Worm (Caenorhabditis elegans) whole organism, early embryonic: Measurements from ENCODE around the gene nlp-28.

Experiments
- B0310.2 ChIP-seq: sonication (generic microtip); optimal IDR thresholded peaks from 2 replicates; lab custom pipeline; 2016; ENCODE audit warnings: mild to moderate bottlenecking, missing genetic modification characterization, missing compliant biosample characterization
- F13C5.2 ChIP-seq: sonication (generic microtip); optimal IDR thresholded peaks from 2 replicates; lab custom pipeline; 2017; ENCODE audit warnings: mild to moderate bottlenecking, missing genetic modification characterization, inconsistent platforms, missing compliant biosample characterization
- aly-1 ChIP-seq: sonication (generic microtip); optimal IDR thresholded peaks from 2 replicates; lab custom pipeline; 2016; ENCODE audit warnings: missing genetic modification characterization, missing compliant biosample characterization
- ama-1 ChIP-seq: fragments of 150-350 bp; optimal IDR thresholded peaks from 2 replicates; lab custom pipeline; 2014
- ceh-13 ChIP-seq: fragments of 200-800 bp; sonication (Bioruptor generic); optimal IDR thresholded peaks from 2 replicates; lab custom pipeline; 2018; ENCODE audit warnings: mild to moderate bottlenecking, missing genetic modification characterization, missing compliant biosample characterization
- ceh-36 ChIP-seq: sonication (generic microtip); optimal IDR thresholded peaks from 2 replicates; lab custom pipeline; 2016; ENCODE audit warnings: missing genetic modification characterization, inconsistent platforms, missing compliant biosample characterization
- ets-7 ChIP-seq: sonication (generic microtip); optimal IDR thresholded peaks from 2 replicates; lab custom pipeline; 2016; ENCODE audit warnings: missing genotype, missing genetic modification characterization, missing compliant biosample characterization
- flt-1 ChIP-seq: fragments of 200-800 bp; sonication (Bioruptor generic); IDR thresholded peaks from 2 replicates; pipeline ENCODE4 v1.3.6; 2022; ENCODE audit warnings: missing genetic modification characterization, missing compliant biosample characterization
- hmbx-1 ChIP-seq: sonication (generic microtip); optimal IDR thresholded peaks from 2 replicates; lab custom pipeline; 2016; ENCODE audit warnings: mild to moderate bottlenecking, missing genetic modification characterization, missing compliant biosample characterization
- hmg-4 ChIP-seq: fragments of 200-800 bp; sonication (Bioruptor generic); optimal IDR thresholded peaks from 2 replicates; lab custom pipeline; 2018; ENCODE audit warnings: mild to moderate bottlenecking, missing genetic modification characterization, missing compliant biosample characterization
- hnd-1 ChIP-seq: sonication (generic microtip); optimal IDR thresholded peaks from 2 replicates; lab custom pipeline; 2016; ENCODE audit warnings: missing genetic modification characterization, missing compliant biosample characterization
- pes-1 ChIP-seq: fragments of 200-800 bp; sonication (Bioruptor generic); IDR thresholded peaks from 2 replicates; pipeline ENCODE4 v1.3.6; 2022; ENCODE audit warnings: missing genetic modification reagents, missing genetic modification characterization, missing compliant biosample characterization
- scrt-1 ChIP-seq: fragments of 200-800 bp; sonication (Bioruptor generic); IDR thresholded peaks from 2 replicates; pipeline ENCODE4 v1.3.6; 2022; ENCODE audit warnings: missing genetic modification characterization, missing compliant biosample characterization
- sea-1 ChIP-seq: fragments of 200-800 bp; sonication (Bioruptor generic); conservative IDR thresholded peaks from 2 replicates; pipeline ENCODE4 v1.3.6; 2022; ENCODE audit warnings: missing genetic modification characterization, missing compliant biosample characterization
- tbx-11 ChIP-seq: fragments of 200-800 bp; sonication (Bioruptor generic); IDR thresholded peaks from 2 replicates; pipeline ENCODE4 v1.3.6; 2022; ENCODE audit warnings: missing genetic modification characterization, missing compliant biosample characterization
- tbx-37 ChIP-seq: fragments of 200-800 bp; sonication (Bioruptor generic); conservative IDR thresholded peaks from 2 replicates; pipeline ENCODE4 v1.3.6; 2022; ENCODE audit warnings: missing genetic modification reagents, missing genetic modification characterization, missing compliant biosample characterization
- tra-4 ChIP-seq: sonication (generic microtip); optimal IDR thresholded peaks from 2 replicates; lab custom pipeline; 2017; ENCODE audit warnings: missing genetic modification characterization, missing compliant biosample characterization

Gene nlp-28

DNA sequence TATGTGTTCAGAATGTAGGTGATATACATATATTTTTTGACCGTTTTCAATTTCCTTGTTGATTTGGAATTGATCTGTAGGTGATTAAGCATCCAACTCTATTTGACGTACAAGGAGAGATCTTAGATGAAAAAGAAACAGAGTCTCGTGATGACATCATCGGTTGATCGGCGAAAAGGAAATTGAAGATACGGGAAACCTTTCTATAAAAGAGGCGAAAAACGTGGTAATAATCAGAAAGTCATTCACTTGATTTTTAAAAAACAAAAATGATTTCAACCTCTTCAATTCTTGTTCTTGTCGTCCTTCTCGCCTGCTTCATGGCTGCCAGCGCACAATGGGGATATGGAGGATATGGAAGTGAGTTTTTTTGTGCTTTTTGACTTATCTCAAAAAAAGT is 3.5 kb upstream of the nlp-28 start, which contains the start of gene nlp-29:
Gene nlp-29, plus strand, starts transcription at position 248 of the 400 bp plus-strand sequence.
- TF ChIP-seq tbx-11 = no peak
- no peak for TF ChIP-seq tra-4
- TF ChIP-seq flt-1 = no peak
- TF ChIP-seq hnd-1 (tag; lab: Kevin White, UChicago) = no peak
- TF ChIP-seq hmbx-1 = no peak
- no peak for TF ChIP-seq F13C5.2 (tag; lab: Kevin White, UChicago)
- TF ChIP-seq ama-1 (lab: Kevin White, UChicago) = no peak
- no peak for TF ChIP-seq ceh-36
- no peak for TF ChIP-seq sea-1
- no peak for TF ChIP-seq pes-1
- no peak for TF ChIP-seq hmg-4 (GFP tag; lab: Kevin White, UChicago)
- no peak for TF ChIP-seq ets-7 (tag; lab: Kevin White, UChicago)
- no peak for TF ChIP-seq ceh-13 (GFP tag; lab: Kevin White, UChicago)
- no peak for TF ChIP-seq B0310.2 (tag; lab: Kevin White, UChicago)

DNA sequence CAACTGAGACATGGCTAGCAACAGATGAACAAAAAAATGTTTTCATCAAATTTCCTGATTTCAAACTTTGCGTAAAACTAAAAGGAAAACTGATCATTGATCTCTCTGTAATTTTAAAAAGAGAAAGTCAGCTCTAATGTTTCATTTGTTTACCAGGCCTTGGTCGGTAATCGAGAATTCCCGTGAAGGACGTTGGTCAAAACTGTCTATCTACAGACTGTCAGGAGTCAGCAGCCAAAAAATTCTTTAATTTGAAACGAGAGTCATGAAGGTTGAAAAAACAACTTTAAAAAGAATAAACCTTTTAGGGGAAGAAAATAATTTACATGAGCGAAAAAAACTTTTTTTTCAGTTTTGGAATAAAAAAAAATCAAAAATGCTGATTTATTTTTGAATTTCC is 2.6 kb upstream of the nlp-28 start:
- no peak for TF ChIP-seq hmg-4 (GFP tag; lab: Kevin White, UChicago)
- no peak for TF ChIP-seq hmbx-1
- no peak for TF ChIP-seq sea-1
- no peak for TF ChIP-seq ceh-13 (GFP tag; lab: Kevin White, UChicago)
- TF ChIP-seq hnd-1 (tag; lab: Kevin White, UChicago) = no peak
- TF ChIP-seq B0310.2 (tag; lab: Kevin White, UChicago) = no peak
- TF ChIP-seq F13C5.2 (tag; lab: Kevin White, UChicago) = no peak

DNA sequence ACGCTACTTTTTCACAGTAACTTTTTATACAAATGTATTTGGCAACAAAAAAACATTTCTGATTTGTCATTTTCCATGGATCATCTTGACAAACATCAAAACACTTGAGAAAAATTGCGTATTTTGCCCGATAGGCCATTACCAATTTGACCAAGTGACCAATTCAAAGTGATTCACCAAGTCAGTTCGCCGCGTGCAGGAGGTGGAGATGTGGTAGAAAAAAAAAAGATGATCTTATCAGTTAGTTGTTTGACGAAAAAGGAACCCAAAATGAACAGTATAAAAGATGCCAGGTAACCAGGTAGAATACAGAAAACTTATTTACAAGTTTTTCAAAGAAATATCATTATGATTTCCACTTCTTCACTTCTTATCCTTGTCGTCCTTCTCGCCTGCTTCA is 1.4 kb downstream of the nlp-28 start, which contains the start of gene nlp-27:
Gene nlp-27, plus strand, starts transcription at position 309 of the 400 bp plus-strand sequence.
- TF ChIP-seq tra-4 = no peak
- no peak for TF ChIP-seq ets-7 (tag; lab: Kevin White, UChicago)

DNA sequence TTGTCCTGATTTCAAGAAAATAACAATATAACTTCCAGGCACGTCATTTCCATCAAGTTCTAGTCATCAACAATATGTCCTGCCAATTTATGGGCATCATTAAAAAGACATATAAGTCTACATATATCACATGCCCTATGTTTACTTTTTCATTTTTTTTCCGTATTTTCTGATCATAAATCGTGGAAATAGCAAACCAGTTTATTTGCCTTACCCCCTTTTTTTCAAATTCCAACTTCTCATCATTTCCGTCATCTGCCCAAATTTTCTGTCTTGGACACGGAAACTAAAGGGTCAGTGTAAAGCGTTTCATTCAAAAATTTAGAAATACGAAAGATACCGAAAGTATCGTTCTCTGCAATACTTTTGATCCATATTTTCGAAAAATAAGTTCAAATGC is 4.6 kb downstream of the nlp-28 start:
- TF ChIP-seq tbx-37 (GFP tag; lab: Robert Waterston, UW) = no peak
- TF ChIP-seq hmbx-1 = no peak
- TF ChIP-seq flt-1 = no peak
- no peak for TF ChIP-seq sea-1
- TF ChIP-seq F13C5.2 (tag; lab: Kevin White, UChicago) = no peak
- no peak for TF ChIP-seq ets-7 (tag; lab: Kevin White, UChicago)
- no peak for TF ChIP-seq pes-1
- no peak for TF ChIP-seq tbx-11
- TF ChIP-seq ama-1 (lab: Kevin White, UChicago) = no peak
- no peak for TF ChIP-seq aly-1
- no peak for TF ChIP-seq hmg-4 (GFP tag; lab: Kevin White, UChicago)
- no peak for TF ChIP-seq tra-4
- TF ChIP-seq ceh-13 (GFP tag; lab: Kevin White, UChicago) = no peak
- no peak for TF ChIP-seq B0310.2 (tag; lab: Kevin White, UChicago)
- TF ChIP-seq scrt-1 (GFP tag; lab: Robert Waterston, UW) = no peak
- no peak for TF ChIP-seq hnd-1 (tag; lab: Kevin White, UChicago)
- TF ChIP-seq ceh-36 = no peak

DNA sequence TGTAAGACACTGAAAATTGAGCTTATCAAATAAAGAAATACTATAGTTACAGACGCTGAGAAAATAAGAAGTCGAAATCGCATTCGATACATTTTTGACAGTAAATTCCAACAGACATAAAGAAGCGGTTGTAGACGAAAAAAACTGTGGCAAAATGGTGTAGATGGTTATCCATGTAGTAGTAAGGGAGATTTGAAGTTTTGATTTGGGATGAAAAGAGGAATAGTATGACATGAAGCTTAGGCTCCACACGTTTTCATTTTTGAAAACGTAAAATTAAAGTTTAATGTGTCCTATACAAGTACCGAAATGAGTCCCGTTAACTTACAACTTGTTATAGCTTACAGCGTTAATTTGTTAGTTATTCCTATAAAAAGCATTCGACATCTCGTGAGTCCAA is 6.3 kb downstream of the nlp-28 start, which contains the start of gene K09D9.9:
Gene K09D9.9, minus strand, starts transcription at position 101 of the 400 bp plus-strand sequence.
- TF ChIP-seq F13C5.2 (tag; lab: Kevin White, UChicago) = no peak
- TF ChIP-seq hnd-1 (tag; lab: Kevin White, UChicago) = no peak
- no peak for TF ChIP-seq sea-1
- TF ChIP-seq B0310.2 (tag; lab: Kevin White, UChicago) = no peak

DNA sequence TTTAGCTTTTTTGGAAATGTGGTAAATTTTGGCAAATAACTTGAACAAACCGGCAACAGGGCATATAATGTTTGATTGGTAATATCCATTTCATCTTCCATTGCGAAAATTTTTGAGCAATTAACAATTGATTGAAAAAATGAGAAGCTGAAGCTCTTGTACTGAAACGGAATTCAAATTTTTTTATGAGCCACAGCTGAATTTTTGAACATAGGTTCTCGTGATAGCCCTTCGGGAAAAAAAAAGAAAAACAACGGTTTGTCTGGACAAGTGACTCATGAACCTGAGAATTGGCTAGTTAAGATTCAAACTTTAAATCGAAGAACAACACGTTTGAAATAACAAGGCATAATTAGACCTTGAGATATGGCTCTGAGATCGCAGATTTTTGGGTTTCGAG is 8.1 kb downstream of the nlp-28 start, which contains the start of gene srx-62:
Gene srx-62, minus strand, starts transcription at position 101 of the 400 bp plus-strand sequence.
- TF ChIP-seq tbx-11 (no peak), scrt-1 (GFP tag; lab: Robert Waterston, UW) (no peak), B0310.2 (tag; lab: Kevin White, UChicago) (no peak), F13C5.2 (tag; lab: Kevin White, UChicago) (no peak), hmbx-1 (no peak), ama-1 (lab: Kevin White, UChicago) (no peak), tra-4 (no peak), pes-1 (no peak)

DNA sequence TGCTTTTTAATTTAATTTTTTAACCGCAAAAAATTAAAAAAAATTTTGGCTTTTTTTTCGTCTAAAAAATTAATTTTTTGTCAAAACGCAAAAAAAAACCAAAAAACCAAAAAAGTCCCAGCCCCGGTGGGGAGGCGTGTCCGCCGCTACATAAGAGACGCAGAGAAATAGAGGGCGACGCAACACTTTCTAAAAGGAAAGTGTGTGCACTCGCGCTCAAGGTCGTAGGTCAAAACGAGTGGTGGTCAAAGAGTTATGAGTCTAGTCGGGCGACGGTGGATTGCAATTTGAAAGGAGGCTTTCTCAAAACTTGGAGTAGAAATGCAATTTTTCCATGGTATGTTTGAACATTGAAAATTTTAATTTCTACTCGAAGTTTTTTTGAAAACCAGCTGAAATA is 16.9 kb downstream of the nlp-28 start:
- TF ChIP-seq B0310.2 (tag; lab: Kevin White, UChicago) = no peak
- no peak for TF ChIP-seq flt-1
- TF ChIP-seq tbx-11 = no peak
- TF ChIP-seq hmg-4 (GFP tag; lab: Kevin White, UChicago) = no peak
- TF ChIP-seq sea-1 = no peak
- TF ChIP-seq ets-7 (tag; lab: Kevin White, UChicago) = no peak

DNA sequence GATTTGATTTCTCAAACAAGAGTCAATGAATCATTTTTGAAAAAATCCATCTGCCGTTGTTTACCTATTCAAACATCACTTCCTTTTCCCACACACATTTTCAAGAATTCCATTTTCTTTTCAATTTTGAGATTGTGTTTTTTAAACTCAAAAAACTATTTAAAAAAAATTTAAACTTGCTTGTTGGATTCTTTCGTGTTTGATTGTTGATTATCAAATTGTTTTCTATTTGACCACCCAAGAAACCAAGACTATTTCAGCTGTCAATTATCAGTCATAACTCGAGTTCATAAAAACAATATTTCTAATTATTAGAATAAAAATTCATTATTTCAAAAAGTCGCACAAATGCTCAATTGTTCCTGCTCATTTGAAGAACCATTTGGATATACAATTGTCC is 17.5 kb downstream of the nlp-28 start, which contains the start of gene srh-8:
Gene srh-8, plus strand, starts transcription at position 301 of the 400 bp plus-strand sequence.
- TF ChIP-seq hnd-1 (tag; lab: Kevin White, UChicago) (no peak), scrt-1 (GFP tag; lab: Robert Waterston, UW) (no peak), ets-7 (tag; lab: Kevin White, UChicago) (no peak), sea-1 (no peak), tbx-11 (no peak), F13C5.2 (tag; lab: Kevin White, UChicago) (no peak), ceh-13 (GFP tag; lab: Kevin White, UChicago) (no peak), tbx-37 (GFP tag; lab: Robert Waterston, UW) (no peak), B0310.2 (tag; lab: Kevin White, UChicago) (no peak), aly-1 (no peak), ama-1 (lab: Kevin White, UChicago) (no peak), ceh-36 (no peak), pes-1 (no peak), hmbx-1 (no peak), flt-1 (no peak), hmg-4 (GFP tag; lab: Kevin White, UChicago) (no peak)
